Worm (Caenorhabditis elegans) whole organism, late embryonic: ENCODE data around the gene rpl-22.

Experiments used
- C08G9.2 ChIP-seq: sonication (generic microtip); optimal IDR thresholded peaks from 2 replicates; lab custom pipeline; 2016; ENCODE audit warnings: mild to moderate bottlenecking, missing genetic modification characterization, moderate library complexity, missing compliant biosample characterization
- C38D4.7 ChIP-seq: fragments of 200-800 bp; sonication (Bioruptor generic); optimal IDR thresholded peaks from 2 replicates; lab custom pipeline; 2018; ENCODE audit warnings: mild to moderate bottlenecking, missing genetic modification characterization, moderate library complexity, missing compliant biosample characterization
- F13H6.1 ChIP-seq: sonication (generic microtip); optimal IDR thresholded peaks from 2 replicates; lab custom pipeline; 2016; ENCODE audit warnings: missing genetic modification characterization, missing compliant biosample characterization
- K02D7.2 ChIP-seq: sonication (generic microtip); optimal IDR thresholded peaks from 2 replicates; lab custom pipeline; 2017; ENCODE audit warnings: mild to moderate bottlenecking, missing genetic modification characterization, missing compliant biosample characterization
- ceh-14 ChIP-seq: sonication (generic microtip); optimal IDR thresholded peaks from 2 replicates; lab custom pipeline; 2016; ENCODE audit warnings: missing genotype, missing genetic modification characterization, missing compliant biosample characterization
- ceh-19 ChIP-seq: fragments of 200-800 bp; sonication (Bioruptor generic); optimal IDR thresholded peaks from 2 replicates; lab custom pipeline; 2018; ENCODE audit warnings: mild to moderate bottlenecking, missing genetic modification characterization, missing compliant biosample characterization
- ceh-2 ChIP-seq: sonication (generic microtip); optimal IDR thresholded peaks from 2 replicates; lab custom pipeline; 2016; ENCODE audit warnings: missing genotype, missing genetic modification characterization, missing compliant biosample characterization
- ceh-22 ChIP-seq: sonication (generic microtip); optimal IDR thresholded peaks from 2 replicates; lab custom pipeline; 2017; ENCODE audit warnings: missing biosample characterization, missing genetic modification characterization
- ceh-31 ChIP-seq: sonication (generic microtip); optimal IDR thresholded peaks from 2 replicates; lab custom pipeline; 2016; ENCODE audit warnings: missing genetic modification characterization, missing compliant biosample characterization
- ceh-34 ChIP-seq: sonication (generic microtip); optimal IDR thresholded peaks from 2 replicates; lab custom pipeline; 2016; ENCODE audit warnings: mild to moderate bottlenecking, missing genetic modification characterization, missing compliant biosample characterization
- ceh-45 ChIP-seq: fragments of 200-800 bp; sonication (Bioruptor generic); IDR thresholded peaks from 2 replicates; pipeline ENCODE4 v1.3.6; 2022; ENCODE audit warnings: missing genetic modification reagents, missing genetic modification characterization, missing compliant biosample characterization
- che-1 ChIP-seq: sonication (generic microtip); optimal IDR thresholded peaks from 2 replicates; lab custom pipeline; 2016; ENCODE audit warnings: mild to moderate bottlenecking, missing genetic modification characterization, missing compliant biosample characterization
- elt-4 ChIP-seq: sonication (generic microtip); optimal IDR thresholded peaks from 2 replicates; lab custom pipeline; 2016; ENCODE audit warnings: missing genetic modification characterization, missing compliant biosample characterization
- ets-4 ChIP-seq: sonication (generic microtip); optimal IDR thresholded peaks from 2 replicates; lab custom pipeline; 2016; ENCODE audit warnings: missing genetic modification characterization, missing compliant biosample characterization
- eyg-1 ChIP-seq: sonication (generic microtip); optimal IDR thresholded peaks from 2 replicates; lab custom pipeline; 2016; ENCODE audit warnings: missing genotype, missing genetic modification characterization, missing compliant biosample characterization
- fax-1 ChIP-seq: sonication (generic microtip); optimal IDR thresholded peaks from 2 replicates; lab custom pipeline; 2016; ENCODE audit warnings: missing genotype, missing genetic modification characterization, missing compliant biosample characterization
- hlh-30 ChIP-seq: sonication (generic microtip); optimal IDR thresholded peaks from 2 replicates; lab custom pipeline; 2017; ENCODE audit warnings: antibody characterized with exemption, missing genetic modification characterization, missing compliant biosample characterization; ENCODE audit not compliant: insufficient read depth
- hlh-8 ChIP-seq: sonication (generic microtip); optimal IDR thresholded peaks from 2 replicates; lab custom pipeline; 2016; ENCODE audit warnings: missing genotype, missing genetic modification characterization, missing compliant biosample characterization
- lim-6 ChIP-seq: sonication (generic microtip); optimal IDR thresholded peaks from 2 replicates; lab custom pipeline; 2016; ENCODE audit warnings: missing genetic modification characterization, missing compliant biosample characterization
- mec-3 ChIP-seq: sonication (generic microtip); optimal IDR thresholded peaks from 2 replicates; lab custom pipeline; 2016; ENCODE audit warnings: borderline replicate concordance, missing genetic modification characterization, missing compliant biosample characterization
- nfya-1 ChIP-seq: sonication (generic microtip); optimal IDR thresholded peaks from 2 replicates; lab custom pipeline; 2017; ENCODE audit warnings: missing genetic modification characterization, mild to moderate bottlenecking, missing compliant biosample characterization, antibody characterized with exemption, moderate library complexity
- nhr-232 ChIP-seq: sonication (generic microtip); optimal IDR thresholded peaks from 2 replicates; lab custom pipeline; 2016; ENCODE audit warnings: missing genetic modification characterization, missing compliant biosample characterization
- pag-3 ChIP-seq: sonication (generic microtip); optimal IDR thresholded peaks from 2 replicates; lab custom pipeline; 2016; ENCODE audit warnings: missing compliant biosample characterization, missing genetic modification characterization, borderline replicate concordance
- pat-9 ChIP-seq: fragments of 200-800 bp; sonication (Bioruptor generic); optimal IDR thresholded peaks from 2 replicates; lab custom pipeline; 2018; ENCODE audit warnings: mild to moderate bottlenecking, missing genetic modification characterization, moderate library complexity, missing compliant biosample characterization
- pax-1 ChIP-seq: fragments of 150-350 bp; optimal IDR thresholded peaks from 2 replicates; lab custom pipeline; 2014; ENCODE audit warnings: missing biosample characterization, missing genetic modification characterization
- pqm-1 ChIP-seq: sonication (generic microtip); optimal IDR thresholded peaks from 2 replicates; lab custom pipeline; 2016; ENCODE audit warnings: missing genetic modification characterization, missing compliant biosample characterization
- ref-2 ChIP-seq: sonication (generic microtip); optimal IDR thresholded peaks from 2 replicates; lab custom pipeline; 2016; ENCODE audit warnings: missing genetic modification characterization, missing compliant biosample characterization
- rnt-1 ChIP-seq: sonication (generic microtip); optimal IDR thresholded peaks from 2 replicates; lab custom pipeline; 2016; ENCODE audit warnings: missing genetic modification characterization, missing compliant biosample characterization
- sox-2 ChIP-seq: fragments of 200-800 bp; sonication (Bioruptor generic); IDR thresholded peaks from 2 replicates; pipeline ENCODE4 v1.3.6; 2022; ENCODE audit warnings: missing genetic modification reagents, missing genetic modification characterization, missing compliant biosample characterization
- syd-9 ChIP-seq: sonication (generic microtip); optimal IDR thresholded peaks from 2 replicates; lab custom pipeline; 2016; ENCODE audit warnings: mild to moderate bottlenecking, missing genetic modification characterization, moderate library complexity, missing compliant biosample characterization
- tbx-2 ChIP-seq: sonication (generic microtip); optimal IDR thresholded peaks from 2 replicates; lab custom pipeline; 2016; ENCODE audit warnings: missing genetic modification characterization, missing compliant biosample characterization
- tbx-7 ChIP-seq: sonication (generic microtip); optimal IDR thresholded peaks from 2 replicates; lab custom pipeline; 2016; ENCODE audit warnings: missing genotype, missing genetic modification characterization, missing compliant biosample characterization
- ttx-3 ChIP-seq: sonication (generic microtip); optimal IDR thresholded peaks from 2 replicates; lab custom pipeline; 2016; ENCODE audit warnings: missing genetic modification reagents, missing genetic modification characterization, missing compliant biosample characterization
- unc-42 ChIP-seq: sonication (generic microtip); optimal IDR thresholded peaks from 2 replicates; lab custom pipeline; 2016; ENCODE audit warnings: missing genotype, missing genetic modification characterization, missing compliant biosample characterization
- unc-86 ChIP-seq: sonication (generic microtip); optimal IDR thresholded peaks from 2 replicates; lab custom pipeline; 2016; ENCODE audit warnings: missing genetic modification characterization, missing compliant biosample characterization
- zip-5 ChIP-seq: sonication (generic microtip); optimal IDR thresholded peaks from 2 replicates; lab custom pipeline; 2016; ENCODE audit warnings: missing genetic modification characterization, missing compliant biosample characterization
- ztf-16 ChIP-seq: sonication (generic microtip); optimal IDR thresholded peaks from 2 replicates; lab custom pipeline; 2017; ENCODE audit warnings: missing genetic modification characterization, missing compliant biosample characterization

Gene rpl-22

DNA sequence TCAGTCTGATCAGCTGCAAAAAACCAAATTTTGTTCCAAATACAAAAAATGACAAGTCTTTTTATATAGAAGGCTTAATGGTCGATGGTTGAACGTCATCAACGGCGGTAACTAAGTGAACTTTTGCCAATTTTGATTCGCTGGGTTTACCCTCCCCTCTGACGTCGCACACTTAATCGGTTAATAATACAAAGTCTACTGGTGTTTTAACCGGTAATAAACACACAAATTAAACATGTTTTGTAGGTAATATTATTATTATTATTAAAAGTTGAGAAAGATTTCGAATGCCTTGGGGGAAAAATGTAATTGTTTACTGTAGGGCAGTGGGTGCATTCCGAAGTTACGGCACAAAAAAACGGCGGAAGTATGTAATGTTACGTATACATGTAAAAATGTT, 5.3 kb downstream of the rpl-22 start, which contains the start of gene pho-12:
pho-12 (minus strand) TSS at position 101 of the 400 bp plus-strand sequence.
- TF ChIP-seq zip-5 (tag; lab: Kevin White, UChicago) (no peak), pax-1 (no peak), ceh-22 (tag; lab: Kevin White, UChicago) (no peak), nhr-232 (tag; lab: Kevin White, UChicago) (no peak), K02D7.2 (tag; lab: Kevin White, UChicago) (no peak), unc-86 (no peak), C08G9.2 (tag; lab: Kevin White, UChicago) (no peak), C38D4.7 (GFP tag; lab: Kevin White, UChicago) (no peak), pat-9 (no peak), che-1 (tag; lab: Kevin White, UChicago) (no peak), tbx-7 (tag; lab: Kevin White, UChicago) (no peak), ceh-19 (GFP tag; lab: Kevin White, UChicago) (no peak), fax-1 (tag; lab: Kevin White, UChicago) (no peak), elt-4 (no peak), ttx-3 (tag; lab: Kevin White, UChicago) (no peak), syd-9 (tag; lab: Kevin White, UChicago) (no peak), ceh-2 (tag; lab: Kevin White, UChicago) (no peak)

DNA sequence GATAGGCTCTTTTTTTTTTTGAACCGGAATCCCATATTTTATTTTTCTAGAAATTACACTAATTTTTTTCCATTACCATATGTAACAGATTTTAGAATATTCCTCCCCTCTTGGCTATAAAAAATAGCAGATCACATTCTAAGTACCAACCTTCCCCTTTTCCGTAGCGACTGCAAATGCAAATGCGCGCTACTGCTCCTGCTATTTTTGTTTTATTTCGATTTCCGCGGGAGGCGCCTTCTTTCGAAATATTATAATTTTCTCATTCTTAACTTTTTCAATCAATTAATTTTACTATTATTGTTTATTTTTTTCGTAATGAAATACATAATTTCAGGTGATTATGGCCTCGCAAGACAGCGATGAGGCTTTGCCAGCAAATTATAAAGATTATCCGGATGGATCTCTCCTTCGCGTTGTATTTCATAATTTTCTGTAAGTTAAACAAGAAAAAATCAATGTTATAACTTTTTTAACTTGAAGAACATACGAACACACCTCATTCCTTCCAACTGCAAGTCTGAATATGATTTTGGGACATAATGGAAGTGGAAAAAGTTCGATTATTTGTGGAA, 6.5 kb downstream of the rpl-22 start, which contains the start of gene smc-5:
smc-5 (plus strand) TSS at position 332 of the 575 bp plus-strand sequence.
- TF ChIP-seq fax-1 (tag; lab: Kevin White, UChicago) (peak; percentile 58), unc-42 (tag; lab: Kevin White, UChicago) (peak; percentile 56), ceh-31 (tag; lab: Kevin White, UChicago) (peak; percentile 91), ztf-16 (tag; lab: Kevin White, UChicago) (peak; percentile 14), ceh-45 (GFP tag; lab: Robert Waterston, UW) (no peak), zip-5 (tag; lab: Kevin White, UChicago) (peak; percentile 43), ceh-14 (tag; lab: Kevin White, UChicago) (peak; percentile 52), ceh-34 (peak; percentile 68), F13H6.1 (tag; lab: Kevin White, UChicago) (peak; percentile 36), ceh-2 (tag; lab: Kevin White, UChicago) (peak; percentile 69), C38D4.7 (GFP tag; lab: Kevin White, UChicago) (no peak), pqm-1 (peak; percentile 23), ets-4 (tag; lab: Kevin White, UChicago) (peak; percentile 57), rnt-1 (tag; lab: Kevin White, UChicago) (peak; percentile 52), K02D7.2 (tag; lab: Kevin White, UChicago) (no peak), mec-3 (no peak), hlh-8 (tag; lab: Kevin White, UChicago) (peak; percentile 13), pat-9 (no peak), lim-6 (tag; lab: Kevin White, UChicago) (peak; percentile 25), tbx-7 (tag; lab: Kevin White, UChicago) (peak; percentile 43), pag-3 (tag; lab: Kevin White, UChicago) (no peak), sox-2 (GFP tag; lab: Robert Waterston, UW) (no peak), tbx-2 (peak; percentile 73), pax-1 (peak; percentile 16), nfya-1 (tag; lab: Kevin White, UChicago) (peak; percentile 38), C08G9.2 (tag; lab: Kevin White, UChicago) (peak; percentile 63)
- TF ChIP-seq, all 69 proteins: peak for 19

DNA sequence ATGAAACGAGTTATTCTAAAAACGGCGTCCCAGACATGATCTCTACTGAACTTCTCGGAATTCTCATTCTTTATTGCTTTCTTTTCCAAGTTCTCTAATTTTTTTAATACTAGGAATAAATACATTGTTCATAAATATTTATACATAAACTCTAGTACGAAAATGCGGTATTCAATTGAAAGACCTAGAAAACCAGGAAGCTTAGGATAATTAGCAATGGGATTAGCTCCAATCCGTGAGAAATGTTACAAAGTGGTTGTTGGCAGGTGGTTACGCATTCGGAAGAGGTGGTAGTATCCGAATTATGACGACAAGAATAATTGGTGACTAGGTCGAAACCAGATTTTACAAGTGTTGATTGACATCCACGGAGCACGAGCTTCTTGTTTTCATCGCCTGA, 11.6 kb downstream of the rpl-22 start:
- no peak for TF ChIP-seq unc-86
- no peak for TF ChIP-seq F13H6.1 (tag; lab: Kevin White, UChicago)
- TF ChIP-seq ceh-45 (GFP tag; lab: Robert Waterston, UW), result no peak
- TF ChIP-seq hlh-30, result no peak
- no peak for TF ChIP-seq ref-2 (tag; lab: Kevin White, UChicago)
- TF ChIP-seq ceh-34, result no peak
- no peak for TF ChIP-seq ztf-16 (tag; lab: Kevin White, UChicago)
- no peak for TF ChIP-seq eyg-1 (tag; lab: Kevin White, UChicago)
- no peak for TF ChIP-seq ceh-14 (tag; lab: Kevin White, UChicago)
- TF ChIP-seq pag-3 (tag; lab: Kevin White, UChicago), result no peak
- no peak for TF ChIP-seq nfya-1 (tag; lab: Kevin White, UChicago)
- TF ChIP-seq nhr-232 (tag; lab: Kevin White, UChicago), result no peak
- no peak for TF ChIP-seq tbx-2
